Worm (Caenorhabditis elegans) whole organism, late embryonic: ENCODE measurements around the gene bath-41.

Experiments used
- C08G9.2 ChIP-seq: sonication (generic microtip); optimal IDR thresholded peaks from 2 replicates; lab custom pipeline; 2016; ENCODE audit warnings: mild to moderate bottlenecking, missing genetic modification characterization, moderate library complexity, missing compliant biosample characterization
- C38D4.7 ChIP-seq: fragments of 200-800 bp; sonication (Bioruptor generic); optimal IDR thresholded peaks from 2 replicates; lab custom pipeline; 2018; ENCODE audit warnings: mild to moderate bottlenecking, missing genetic modification characterization, moderate library complexity, missing compliant biosample characterization
- F13H6.1 ChIP-seq: sonication (generic microtip); optimal IDR thresholded peaks from 2 replicates; lab custom pipeline; 2016; ENCODE audit warnings: missing genetic modification characterization, missing compliant biosample characterization
- K02D7.2 ChIP-seq: sonication (generic microtip); optimal IDR thresholded peaks from 2 replicates; lab custom pipeline; 2017; ENCODE audit warnings: mild to moderate bottlenecking, missing genetic modification characterization, missing compliant biosample characterization
- Y22D7AL.16 ChIP-seq: sonication (generic microtip); optimal IDR thresholded peaks from 2 replicates; lab custom pipeline; 2016; ENCODE audit warnings: missing genetic modification characterization, missing compliant biosample characterization
- ahr-1 ChIP-seq: sonication (generic microtip); optimal IDR thresholded peaks from 2 replicates; lab custom pipeline; 2016; ENCODE audit warnings: missing genetic modification characterization, missing compliant biosample characterization
- ama-1 ChIP-seq: fragments of 150-350 bp; optimal IDR thresholded peaks from 2 replicates; lab custom pipeline; 2014
- ceh-18 ChIP-seq: sonication (generic microtip); optimal IDR thresholded peaks from 2 replicates; lab custom pipeline; 2016; ENCODE audit warnings: missing genetic modification characterization, missing compliant biosample characterization
- ceh-24 ChIP-seq: sonication (generic microtip); optimal IDR thresholded peaks from 2 replicates; lab custom pipeline; 2016; ENCODE audit warnings: mild to moderate bottlenecking, missing genetic modification characterization, missing compliant biosample characterization
- ceh-34 ChIP-seq: sonication (generic microtip); optimal IDR thresholded peaks from 2 replicates; lab custom pipeline; 2016; ENCODE audit warnings: mild to moderate bottlenecking, missing genetic modification characterization, missing compliant biosample characterization
- ceh-45 ChIP-seq: fragments of 200-800 bp; sonication (Bioruptor generic); IDR thresholded peaks from 2 replicates; pipeline ENCODE4 v1.3.6; 2022; ENCODE audit warnings: missing genetic modification reagents, missing genetic modification characterization, missing compliant biosample characterization
- ceh-48 ChIP-seq: sonication (generic microtip); optimal IDR thresholded peaks from 2 replicates; lab custom pipeline; 2016; ENCODE audit warnings: missing genetic modification characterization, inconsistent platforms, missing compliant biosample characterization
- ceh-6 ChIP-seq: fragments of 200-800 bp; sonication (Bioruptor generic); optimal IDR thresholded peaks from 2 replicates; lab custom pipeline; 2018; ENCODE audit warnings: mild to moderate bottlenecking, missing genetic modification characterization, missing compliant biosample characterization
- ceh-9 ChIP-seq: sonication (generic microtip); optimal IDR thresholded peaks from 2 replicates; lab custom pipeline; 2016; ENCODE audit warnings: mild to moderate bottlenecking, missing genetic modification characterization, inconsistent platforms, missing compliant biosample characterization
- dmd-4 ChIP-seq: sonication (generic microtip); optimal IDR thresholded peaks from 2 replicates; lab custom pipeline; 2016; ENCODE audit warnings: borderline replicate concordance, missing genetic modification characterization, missing compliant biosample characterization
- elt-4 ChIP-seq: sonication (generic microtip); optimal IDR thresholded peaks from 2 replicates; lab custom pipeline; 2016; ENCODE audit warnings: missing genetic modification characterization, missing compliant biosample characterization
- fkh-6 ChIP-seq: sonication (generic microtip); optimal IDR thresholded peaks from 2 replicates; lab custom pipeline; 2016; ENCODE audit warnings: missing genetic modification characterization, missing compliant biosample characterization
- hlh-30 ChIP-seq: sonication (generic microtip); optimal IDR thresholded peaks from 2 replicates; lab custom pipeline; 2017; ENCODE audit warnings: antibody characterized with exemption, missing genetic modification characterization, missing compliant biosample characterization; ENCODE audit not compliant: insufficient read depth
- hlh-6 ChIP-seq: sonication (generic microtip); optimal IDR thresholded peaks from 2 replicates; lab custom pipeline; 2016; ENCODE audit warnings: missing genotype, missing genetic modification characterization, missing compliant biosample characterization
- hlh-8 ChIP-seq: sonication (generic microtip); optimal IDR thresholded peaks from 2 replicates; lab custom pipeline; 2016; ENCODE audit warnings: missing genotype, missing genetic modification characterization, missing compliant biosample characterization
- lim-6 ChIP-seq: sonication (generic microtip); optimal IDR thresholded peaks from 2 replicates; lab custom pipeline; 2016; ENCODE audit warnings: missing genetic modification characterization, missing compliant biosample characterization
- nfya-1 ChIP-seq: sonication (generic microtip); optimal IDR thresholded peaks from 2 replicates; lab custom pipeline; 2017; ENCODE audit warnings: missing genetic modification characterization, mild to moderate bottlenecking, missing compliant biosample characterization, antibody characterized with exemption, moderate library complexity
- odd-2 ChIP-seq: sonication (generic microtip); optimal IDR thresholded peaks from 2 replicates; lab custom pipeline; 2017; ENCODE audit warnings: antibody characterized with exemption, mild to moderate bottlenecking, missing genetic modification characterization, missing compliant biosample characterization
- pag-3 ChIP-seq: sonication (generic microtip); optimal IDR thresholded peaks from 2 replicates; lab custom pipeline; 2016; ENCODE audit warnings: missing compliant biosample characterization, missing genetic modification characterization, borderline replicate concordance
- pat-9 ChIP-seq: fragments of 200-800 bp; sonication (Bioruptor generic); optimal IDR thresholded peaks from 2 replicates; lab custom pipeline; 2018; ENCODE audit warnings: mild to moderate bottlenecking, missing genetic modification characterization, moderate library complexity, missing compliant biosample characterization
- pha-2 ChIP-seq: sonication (generic microtip); optimal IDR thresholded peaks from 2 replicates; lab custom pipeline; 2017; ENCODE audit warnings: mild to moderate bottlenecking, missing genetic modification characterization, missing compliant biosample characterization
- pros-1 ChIP-seq: fragments of 150-350 bp; optimal IDR thresholded peaks from 2 replicates; lab custom pipeline; 2014; ENCODE audit warnings: missing biosample characterization, missing genetic modification reagents, missing genetic modification characterization
- rnt-1 ChIP-seq: sonication (generic microtip); optimal IDR thresholded peaks from 2 replicates; lab custom pipeline; 2016; ENCODE audit warnings: missing genetic modification characterization, missing compliant biosample characterization
- sdc-2 ChIP-seq: sonication (generic microtip); optimal IDR thresholded peaks from 2 replicates; lab custom pipeline; 2016; ENCODE audit warnings: missing genotype, missing genetic modification characterization, missing compliant biosample characterization
- sox-2 ChIP-seq: fragments of 200-800 bp; sonication (Bioruptor generic); IDR thresholded peaks from 2 replicates; pipeline ENCODE4 v1.3.6; 2022; ENCODE audit warnings: missing genetic modification reagents, missing genetic modification characterization, missing compliant biosample characterization
- sox-4 ChIP-seq: sonication (generic microtip); optimal IDR thresholded peaks from 2 replicates; lab custom pipeline; 2017; ENCODE audit warnings: mild to moderate bottlenecking, missing genetic modification characterization, inconsistent platforms, missing compliant biosample characterization
- syd-9 ChIP-seq: sonication (generic microtip); optimal IDR thresholded peaks from 2 replicates; lab custom pipeline; 2016; ENCODE audit warnings: mild to moderate bottlenecking, missing genetic modification characterization, moderate library complexity, missing compliant biosample characterization
- unc-55 ChIP-seq: sonication (generic microtip); optimal IDR thresholded peaks from 2 replicates; lab custom pipeline; 2017; ENCODE audit warnings: missing biosample characterization, missing genetic modification reagents, missing genetic modification characterization
- zip-5 ChIP-seq: sonication (generic microtip); optimal IDR thresholded peaks from 2 replicates; lab custom pipeline; 2016; ENCODE audit warnings: missing genetic modification characterization, missing compliant biosample characterization

The bath-41 gene

DNA sequence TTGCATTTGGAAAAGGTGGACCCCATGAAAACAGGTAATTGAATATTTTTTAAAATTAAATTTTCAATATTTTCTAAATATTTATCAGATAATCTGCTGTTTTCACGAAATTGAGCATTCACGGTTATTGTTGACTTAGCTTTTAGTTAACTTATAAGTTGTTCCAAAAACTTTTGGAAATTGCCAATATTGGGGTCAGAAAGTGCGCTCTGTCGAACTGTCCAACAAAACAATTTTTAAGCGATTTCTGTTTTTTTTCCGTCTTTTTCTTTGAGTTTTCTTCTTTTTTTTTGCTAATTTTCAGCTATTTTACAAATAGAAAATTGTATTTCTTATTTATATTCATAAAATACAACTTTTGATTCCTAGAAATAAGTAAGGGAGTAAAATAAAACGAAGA, 9.2 kb upstream of the bath-41 start:
- no peak for TF ChIP-seq rnt-1 (tag; lab: Kevin White, UChicago)
- no peak for TF ChIP-seq hlh-6 (tag; lab: Kevin White, UChicago)
- no peak for TF ChIP-seq fkh-6 (tag; lab: Kevin White, UChicago)
- TF ChIP-seq unc-55: no peak
- no peak for TF ChIP-seq ceh-34 (tag; lab: Kevin White, UChicago)
- TF ChIP-seq elt-4 (tag; lab: Kevin White, UChicago): no peak
- TF ChIP-seq odd-2 (tag; lab: Kevin White, UChicago): no peak
- no peak for TF ChIP-seq nfya-1 (tag; lab: Kevin White, UChicago)
- no peak for TF ChIP-seq ceh-9 (tag; lab: Kevin White, UChicago)

DNA sequence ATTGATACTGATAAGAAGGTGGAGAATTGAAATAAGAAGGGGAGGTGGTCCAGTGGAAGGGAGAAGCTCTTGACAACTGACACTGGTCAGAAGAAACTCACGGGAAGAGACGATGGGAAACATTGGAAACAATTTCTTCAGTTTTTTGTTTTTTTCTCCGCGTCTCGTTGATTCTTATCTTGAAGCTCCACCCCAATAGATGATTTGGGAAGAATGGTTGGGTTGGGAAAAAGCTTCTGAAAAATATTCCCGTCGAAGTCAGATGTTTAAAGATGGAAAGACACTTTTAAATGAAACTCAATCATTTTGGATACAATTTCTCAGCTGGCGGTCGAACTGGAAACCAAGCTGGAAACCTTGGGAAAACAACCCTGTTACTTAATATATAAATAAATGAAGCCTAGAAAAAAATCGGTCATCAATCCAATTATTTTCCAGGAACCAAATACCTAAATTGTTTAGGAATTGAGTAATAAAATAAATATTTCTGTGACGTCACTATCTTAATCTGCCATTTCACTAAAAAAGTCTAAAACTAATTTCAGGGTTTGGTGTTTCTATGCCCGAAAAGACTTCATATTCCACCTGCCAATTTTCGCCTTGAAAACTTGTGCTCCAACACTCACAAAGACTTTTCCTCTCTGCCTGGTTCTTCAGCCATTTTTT, 8.3 kb upstream of the bath-41 start, which contains the start of the genes Y102E9.5 and odr-4:
Y102E9.5 (minus strand) TSS at position 101 of the 666 bp plus-strand sequence.
odr-4 (plus strand) TSS at position 616 of the 666 bp plus-strand sequence.
- no peak for TF ChIP-seq hlh-8 (tag; lab: Kevin White, UChicago)
- TF ChIP-seq rnt-1 (tag; lab: Kevin White, UChicago): no peak
- TF ChIP-seq ahr-1 (tag; lab: Kevin White, UChicago): no peak
- TF ChIP-seq Y22D7AL.16: no peak
- TF ChIP-seq pha-2 (tag; lab: Kevin White, UChicago): no peak
- no peak for TF ChIP-seq ceh-45 (GFP tag; lab: Robert Waterston, UW)
- TF ChIP-seq pros-1 (tag; lab: Kevin White, UChicago): no peak
- TF ChIP-seq dmd-4 (tag; lab: Kevin White, UChicago): no peak
- TF ChIP-seq C38D4.7: no peak
- no peak for TF ChIP-seq ceh-6

DNA sequence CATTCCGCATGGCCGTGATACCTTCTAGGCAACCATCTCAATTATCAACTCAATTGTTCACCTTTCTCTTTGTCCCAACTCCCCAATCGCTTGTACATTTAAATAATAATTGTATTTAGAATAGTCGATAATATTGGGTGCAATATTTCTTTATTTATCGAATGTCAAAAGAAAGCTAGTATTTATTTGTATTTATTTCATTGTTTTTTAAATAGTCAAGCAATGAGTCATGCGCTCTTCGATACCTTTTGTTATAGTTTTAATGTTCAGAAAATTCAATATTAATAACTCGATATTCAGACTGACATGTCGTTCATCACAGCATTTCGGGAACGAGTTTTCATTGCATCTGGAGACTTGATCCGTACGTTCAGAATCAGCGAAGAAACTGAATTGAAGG, 3.4 kb upstream of the bath-41 start, which contains the start of gene wdr-4:
wdr-4 (plus strand) TSS at position 301 of the 400 bp plus-strand sequence.
- TF ChIP-seq pat-9 (tag; lab: Kevin White, UChicago) (no peak), ceh-24 (tag; lab: Kevin White, UChicago) (no peak), sox-4 (tag; lab: Kevin White, UChicago) (no peak), ama-1 (lab: Kevin White, UChicago) (no peak), nfya-1 (tag; lab: Kevin White, UChicago) (no peak), C38D4.7 (no peak), ceh-9 (tag; lab: Kevin White, UChicago) (no peak), hlh-30 (tag; lab: Kevin White, UChicago) (no peak)
- TF ChIP-seq, all 69 proteins: peak for 0

DNA sequence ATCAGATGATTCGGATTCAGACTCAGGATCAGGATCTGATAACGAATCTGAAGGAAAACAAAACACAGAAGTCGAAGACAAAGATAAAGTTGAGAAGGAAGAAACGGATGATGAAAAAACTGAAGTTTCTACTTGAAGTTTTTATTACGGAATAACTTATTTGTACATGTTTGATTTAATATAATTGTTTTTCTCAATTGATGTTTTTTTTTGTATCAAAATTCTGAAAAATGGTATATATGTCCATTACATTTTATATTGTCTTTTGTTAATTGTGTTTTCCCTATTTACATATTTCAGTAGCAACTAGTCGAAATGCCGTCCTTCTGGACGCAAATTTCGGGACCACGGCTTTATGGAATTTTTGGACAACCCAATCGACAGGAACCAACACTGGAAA, 1.0 kb upstream of the bath-41 start, which contains the start of gene F37A4.1:
F37A4.1 (plus strand) TSS at position 301 of the 400 bp plus-strand sequence.
- TF ChIP-seq C08G9.2 (tag; lab: Kevin White, UChicago) (no peak), sox-2 (no peak), ceh-48 (tag; lab: Kevin White, UChicago) (no peak), sdc-2 (tag; lab: Kevin White, UChicago) (no peak), pag-3 (tag; lab: Kevin White, UChicago) (no peak), K02D7.2 (no peak), C38D4.7 (no peak), ceh-9 (tag; lab: Kevin White, UChicago) (no peak), ceh-18 (tag; lab: Kevin White, UChicago) (no peak), F13H6.1 (tag; lab: Kevin White, UChicago) (no peak), ceh-24 (tag; lab: Kevin White, UChicago) (no peak), syd-9 (tag; lab: Kevin White, UChicago) (no peak), odd-2 (tag; lab: Kevin White, UChicago) (no peak), lim-6 (no peak), zip-5 (no peak), dmd-4 (tag; lab: Kevin White, UChicago) (no peak)
- TF ChIP-seq, all 69 proteins: peak for 0
